Fruit fly (Drosophila melanogaster) whole organism, embryonic: ENCODE results near the gene jim.
A peak's percentile ranks its signal among the peaks of the same experiment; 100 is the strongest.

Experiments used
- Atf3 ChIP-seq: fragments of 200-800 bp; sonication (Bioruptor generic); optimal IDR thresholded peaks from 3 replicates; lab custom pipeline; 2016; ENCODE audit warnings: missing biosample characterization, missing genetic modification characterization
- BEAF-32 ChIP-seq: fragments of 200-800 bp; sonication (Bioruptor generic); optimal IDR thresholded peaks from 3 replicates; lab custom pipeline; 2017; ENCODE audit warnings: missing biosample characterization, missing genetic modification characterization, mild to moderate bottlenecking, moderate library complexity, missing genetic modification reagents
- Bdp1 ChIP-seq: fragments of 200-800 bp; sonication (Bioruptor generic); optimal IDR thresholded peaks from 3 replicates; lab custom pipeline; 2016; ENCODE audit warnings: missing biosample characterization, missing genetic modification characterization
- CG12299 ChIP-seq: fragments of 200-800 bp; sonication (Bioruptor generic); optimal IDR thresholded peaks from 2 replicates; lab custom pipeline; 2018; ENCODE audit warnings: missing biosample characterization, mild to moderate bottlenecking, missing genetic modification characterization
- CG14710 ChIP-seq: fragments of 200-800 bp; sonication (Bioruptor generic); optimal IDR thresholded peaks from 3 replicates; lab custom pipeline; 2019; ENCODE audit warnings: missing biosample characterization, mild to moderate bottlenecking, missing genetic modification characterization, moderate library complexity
- CG1603 ChIP-seq: fragments of 200-800 bp; sonication (Bioruptor generic); optimal IDR thresholded peaks from 2 replicates; lab custom pipeline; 2019; ENCODE audit warnings: missing biosample characterization, mild to moderate bottlenecking, missing genetic modification characterization, moderate library complexity
- CG16779 ChIP-seq: fragments of 200-800 bp; sonication (Bioruptor generic); IDR thresholded peaks from 2 replicates; pipeline ENCODE4 v1.3.6; 2022; ENCODE audit warnings: missing biosample characterization, missing genetic modification characterization
- CG16863 ChIP-seq: fragments of 200-800 bp; sonication (Bioruptor generic); optimal IDR thresholded peaks from 3 replicates; lab custom pipeline; 2016; ENCODE audit warnings: missing biosample characterization, missing genetic modification characterization
- CG18764 ChIP-seq: fragments of 200-800 bp; sonication (Bioruptor generic); optimal IDR thresholded peaks from 3 replicates; lab custom pipeline; 2016; ENCODE audit warnings: missing biosample characterization, missing genetic modification characterization
- CG3281 ChIP-seq: fragments of 200-800 bp; sonication (Bioruptor generic); optimal IDR thresholded peaks from 3 replicates; lab custom pipeline; 2017; ENCODE audit warnings: missing biosample characterization, mild to moderate bottlenecking, missing genetic modification characterization
- CG43689 ChIP-seq: fragments of 200-800 bp; sonication (Bioruptor generic); IDR thresholded peaks from 2 replicates; pipeline ENCODE4 v1.3.6; 2022; ENCODE audit warnings: missing biosample characterization, missing genetic modification characterization
- CG4617 ChIP-seq: fragments of 200-800 bp; sonication (Bioruptor generic); optimal IDR thresholded peaks from 3 replicates; lab custom pipeline; 2016; ENCODE audit warnings: missing biosample characterization, missing genetic modification characterization, borderline replicate concordance
- CG7271 ChIP-seq: fragments of 200-800 bp; sonication (Bioruptor generic); optimal IDR thresholded peaks from 2 replicates; lab custom pipeline; 2018; ENCODE audit warnings: missing biosample characterization, mild to moderate bottlenecking, missing genetic modification characterization, moderate library complexity
- CG7786 ChIP-seq: fragments of 200-800 bp; sonication (Bioruptor generic); optimal IDR thresholded peaks from 2 replicates; lab custom pipeline; 2016; ENCODE audit warnings: missing biosample characterization, missing genetic modification characterization
- Dp ChIP-seq: fragments of 200-800 bp; sonication (Bioruptor generic); optimal IDR thresholded peaks from 2 replicates; lab custom pipeline; 2018; ENCODE audit warnings: missing biosample characterization, mild to moderate bottlenecking, missing genetic modification characterization, moderate library complexity
- E2f2 ChIP-seq: fragments of 200-800 bp; sonication (Bioruptor generic); IDR thresholded peaks from 2 replicates; pipeline ENCODE4 v1.3.6; 2022; ENCODE audit warnings: missing biosample characterization, missing genetic modification characterization
- Eip74EF ChIP-seq, 2 experiments: fragments of 200-800 bp in 1 of 2; fragments of >200 bp in 1 of 2; sonication (Bioruptor generic) in 1 of 2; optimal IDR thresholded peaks; 2 replicates each; lab custom pipeline; 2017 to 2019; ENCODE audit warnings: missing biosample characterization in 2 of 2, missing genetic modification characterization in 2 of 2, mild to moderate bottlenecking in 1 of 2, moderate library complexity in 1 of 2
- Fer3 ChIP-seq: fragments of 200-800 bp; sonication (Bioruptor generic); optimal IDR thresholded peaks from 2 replicates; lab custom pipeline; 2018; ENCODE audit warnings: missing biosample characterization, mild to moderate bottlenecking, missing genetic modification characterization, moderate library complexity
- HLH4C ChIP-seq: fragments of 200-800 bp; sonication (Bioruptor generic); IDR thresholded peaks from 3 replicates; pipeline ENCODE4 v1.3.6; 2022; ENCODE audit warnings: missing biosample characterization, missing genetic modification characterization; ENCODE audit not compliant: partially characterized antibody
- HLHmδ ChIP-seq: fragments of 200-800 bp; sonication (Bioruptor generic); optimal IDR thresholded peaks from 2 replicates; lab custom pipeline; 2018; ENCODE audit warnings: missing biosample characterization, mild to moderate bottlenecking, missing genetic modification characterization, moderate library complexity
- Hr39 ChIP-seq: fragments of >200 bp; optimal IDR thresholded peaks from 2 replicates; lab custom pipeline; 2017
- Lhr ChIP-seq: fragments of 200-800 bp; sonication (Bioruptor generic); optimal IDR thresholded peaks from 3 replicates; lab custom pipeline; 2017; ENCODE audit warnings: mild to moderate bottlenecking, missing biosample characterization, missing genetic modification reagents, missing genetic modification characterization
- MBD-R2 ChIP-seq: fragments of 200-800 bp; sonication (Bioruptor generic); IDR thresholded peaks from 2 replicates; pipeline ENCODE4 v1.3.6; 2022; ENCODE audit warnings: missing biosample characterization, missing genetic modification characterization
- MESR4 ChIP-seq: fragments of 200-800 bp; sonication (Bioruptor generic); optimal IDR thresholded peaks from 2 replicates; lab custom pipeline; 2018; ENCODE audit warnings: missing biosample characterization, mild to moderate bottlenecking, missing genetic modification characterization, moderate library complexity
- Med ChIP-seq: fragments of 200-800 bp; sonication (Bioruptor generic); peaks from one replicate; lab custom pipeline; 2016; ENCODE audit warnings: missing biosample characterization, missing genetic modification characterization, mild to moderate bottlenecking, inconsistent platforms, moderate library complexity
- Myb ChIP-seq: fragments of 200-800 bp; sonication (Bioruptor generic); optimal IDR thresholded peaks from 2 replicates; lab custom pipeline; 2016; ENCODE audit warnings: missing biosample characterization, missing genetic modification characterization
- Nf-YB ChIP-seq: fragments of 200-800 bp; sonication (Bioruptor generic); optimal IDR thresholded peaks from 3 replicates; lab custom pipeline; 2019; ENCODE audit warnings: missing biosample characterization, mild to moderate bottlenecking, missing genetic modification characterization, moderate library complexity
- Nf-YC ChIP-seq: fragments of 200-800 bp; optimal IDR thresholded peaks from 3 replicates; lab custom pipeline; 2019; ENCODE audit warnings: missing biosample characterization, mild to moderate bottlenecking, missing genetic modification characterization, moderate library complexity
- Ptx1 ChIP-seq: fragments of 200-800 bp; sonication (Bioruptor generic); IDR thresholded peaks from 2 replicates; pipeline ENCODE4 v1.3.6; 2022; ENCODE audit warnings: missing biosample characterization, missing genetic modification characterization
- YL-1 ChIP-seq: fragments of 200-800 bp; sonication (Bioruptor generic); optimal IDR thresholded peaks from 3 replicates; lab custom pipeline; 2017; ENCODE audit warnings: missing biosample characterization, mild to moderate bottlenecking, missing genetic modification characterization
- chinmo ChIP-seq: fragments of 200-800 bp; sonication (Bioruptor generic); IDR thresholded peaks from 4 replicates; pipeline ENCODE4 v1.3.6; 2022; ENCODE audit warnings: missing biosample characterization, missing genetic modification characterization; ENCODE audit not compliant: partially characterized antibody
- croc ChIP-seq: fragments of 200-800 bp; sonication (Bioruptor generic); conservative IDR thresholded peaks from 3 replicates; pipeline ENCODE4 v1.3.6; 2022; ENCODE audit warnings: missing biosample characterization, missing genetic modification characterization
- cwo ChIP-seq: fragments of 200-800 bp; sonication (Bioruptor generic); optimal IDR thresholded peaks from 3 replicates; lab custom pipeline; 2017; ENCODE audit warnings: missing biosample characterization, missing genetic modification characterization, mild to moderate bottlenecking, moderate library complexity, missing genetic modification reagents
- dpn ChIP-seq, 2 experiments: fragments of 200-800 bp; sonication (Bioruptor generic); optimal IDR thresholded peaks; 3 replicates each; lab custom pipeline; 2016; ENCODE audit warnings: missing biosample characterization in 2 of 2, missing genetic modification characterization in 2 of 2
- ftz-f1 ChIP-seq: fragments of 200-800 bp; sonication (Bioruptor generic); optimal IDR thresholded peaks from 2 replicates; lab custom pipeline; 2016; ENCODE audit warnings: missing biosample characterization, missing genetic modification characterization
- nom ChIP-seq: fragments of 200-800 bp; sonication (Bioruptor generic); optimal IDR thresholded peaks from 2 replicates; lab custom pipeline; 2017; ENCODE audit warnings: missing biosample characterization, missing genetic modification characterization, mild to moderate bottlenecking, moderate library complexity, missing genetic modification reagents
- onecut ChIP-seq: fragments of 200-800 bp; sonication (Bioruptor generic); IDR thresholded peaks from 2 replicates; pipeline ENCODE4 v1.3.6; 2022; ENCODE audit warnings: missing biosample characterization, missing genetic modification characterization
- org-1 ChIP-seq: fragments of 200-800 bp; sonication (Bioruptor generic); optimal IDR thresholded peaks from 2 replicates; lab custom pipeline; 2017; ENCODE audit warnings: missing biosample characterization, missing genetic modification characterization
- pnt ChIP-seq: fragments of 200-800 bp; sonication (Bioruptor generic); optimal IDR thresholded peaks from 3 replicates; lab custom pipeline; 2016; ENCODE audit warnings: missing biosample characterization, missing genetic modification characterization
- pzg ChIP-seq: fragments of 200-800 bp; sonication (Bioruptor generic); optimal IDR thresholded peaks from 3 replicates; lab custom pipeline; 2018; ENCODE audit warnings: missing biosample characterization, mild to moderate bottlenecking, missing genetic modification characterization, moderate library complexity
- stwl ChIP-seq: fragments of 200-800 bp; sonication (Bioruptor generic); optimal IDR thresholded peaks from 3 replicates; lab custom pipeline; 2018; ENCODE audit warnings: missing biosample characterization, mild to moderate bottlenecking, missing genetic modification characterization, moderate library complexity

Gene jim

dm6 chr3L:22878723-22879343 is 43.8 kb upstream of the jim start, which contains the start of the genes Chro and Ssl1 (continued):
- peak; percentile 97 for TF ChIP-seq ftz-f1 (GFP tag; lab: Kevin White, UChicago)
- peak; percentile 100 for TF ChIP-seq CG18764 (GFP tag; lab: Kevin White, UChicago)
- peak; percentile 100 for TF ChIP-seq CG7786
- peak; percentile 99 for TF ChIP-seq CG12299 (tag; lab: Kevin White, UChicago)
- TF ChIP-seq Bdp1, result peak; percentile 97
- peak; percentile 99 for TF ChIP-seq CG43689 (GFP tag; lab: Robert Waterston, UW)
- TF ChIP-seq Fer3 (tag; lab: Kevin White, UChicago), result peak; percentile 100
- TF ChIP-seq HLH4C (GFP tag; lab: Robert Waterston, UW), result peak; percentile 8; the same call in 1 of the 3 replicates
- TF ChIP-seq Ptx1 (GFP tag; lab: Robert Waterston, UW), result peak; percentile 100
- peak; percentile 100 for TF ChIP-seq Lhr (GFP tag; lab: Kevin White, UChicago)
- TF ChIP-seq CG3281, result peak; percentile 99
- TF ChIP-seq pnt (GFP tag; lab: Kevin White, UChicago), result peak; percentile 100
- TF ChIP-seq croc (GFP tag; lab: Robert Waterston, UW), result peak; percentile 100
- peak; percentile 99 for TF ChIP-seq cwo (GFP tag; lab: Kevin White, UChicago)
- peak; percentile 79 for TF ChIP-seq pzg (GFP tag; lab: Kevin White, UChicago)
- TF ChIP-seq onecut (GFP tag; lab: Robert Waterston, UW), result peak; percentile 99
- TF ChIP-seq CG16779 (GFP tag; lab: Robert Waterston, UW), result peak; percentile 99

dm6 chr3L:22877934-22878333 is 42.9 kb upstream of the jim start:
- TF ChIP-seq CG4617 (peak; percentile 15), YL-1 (peak; percentile 56), Myb (GFP tag; lab: Kevin White, UChicago) (peak; percentile 29), MESR4 (peak; percentile 58), Hr39 (lab: Kevin White, UChicago) (no peak), dpn (GFP tag; optimal IDR thresholded peaks at IDR 0.05; lab: Kevin White, UChicago) (no peak), chinmo (0 out of 4 replicates have a peak, but pooled peaks have one; percentile 47), E2f2 (GFP tag; lab: Robert Waterston, UW) (0 out of 2 replicates have a peak, but pooled peaks have one; percentile 25), Dp (GFP tag; lab: Kevin White, UChicago) (peak; percentile 0), pzg (GFP tag; lab: Kevin White, UChicago) (peak; percentile 43), Atf3 (GFP tag; lab: Kevin White, UChicago) (no peak), Med (peak; percentile 50), BEAF-32 (GFP tag; lab: Kevin White, UChicago) (peak; percentile 21), org-1 (GFP tag; lab: Kevin White, UChicago) (no peak), HLHmδ (GFP tag; lab: Kevin White, UChicago) (peak; percentile 23), nom (GFP tag; lab: Kevin White, UChicago) (peak; percentile 37), Eip74EF (GFP tag; optimal IDR thresholded peaks at IDR 0.05; lab: Kevin White, UChicago) (no peak), MBD-R2 (GFP tag; lab: Robert Waterston, UW) (peak; percentile 19; the same call in 1 of the 2 replicates), CG1603 (tag; lab: Kevin White, UChicago) (peak; percentile 47), CG14710 (tag; lab: Kevin White, UChicago) (peak; percentile 96), Nf-YC (tag; lab: Kevin White, UChicago) (peak; percentile 69), CG16863 (GFP tag; lab: Kevin White, UChicago) (no peak), stwl (tag; lab: Kevin White, UChicago) (peak; percentile 23), CG7271 (tag; lab: Kevin White, UChicago) (peak; percentile 0), Nf-YB (GFP tag; lab: Kevin White, UChicago) (peak; percentile 88)
